Worm (Caenorhabditis elegans) whole organism, L1 larva: Measurements from ENCODE around the gene mrpl-44.

Experiments
- aly-2 ChIP-seq: fragments of 150-350 bp; optimal IDR thresholded peaks from 2 replicates; lab custom pipeline; 2014; ENCODE audit warnings: missing biosample characterization, missing genetic modification characterization
- ama-1 ChIP-seq: fragments of 150-350 bp; optimal IDR thresholded peaks from 2 replicates; lab custom pipeline; 2014
- blmp-1 ChIP-seq: fragments of 150-350 bp; optimal IDR thresholded peaks from 2 replicates; lab custom pipeline; 2014; ENCODE audit warnings: missing biosample characterization, missing genetic modification characterization
- ceh-63 ChIP-seq: fragments of 200-800 bp; sonication (Bioruptor generic); optimal IDR thresholded peaks from 2 replicates; lab custom pipeline; 2018; ENCODE audit warnings: mild to moderate bottlenecking, missing genetic modification characterization, missing compliant biosample characterization
- ceh-8 ChIP-seq: fragments of 200-800 bp; sonication (Bioruptor generic); optimal IDR thresholded peaks from 2 replicates; lab custom pipeline; 2018; ENCODE audit warnings: mild to moderate bottlenecking, missing genetic modification characterization, moderate library complexity, missing compliant biosample characterization
- ceh-82 ChIP-seq, 3 experiments: fragments of 150-350 bp in 1 of 3; sonication (generic microtip) in 2 of 3; optimal IDR thresholded peaks; 2 replicates each; lab custom pipeline; 2014 to 2017; ENCODE audit warnings: missing biosample characterization in 3 of 3, missing genetic modification characterization in 3 of 3
- dsc-1 ChIP-seq: sonication (generic microtip); optimal IDR thresholded peaks from 2 replicates; lab custom pipeline; 2016; ENCODE audit warnings: mild to moderate bottlenecking, missing genetic modification characterization, missing compliant biosample characterization
- efl-1 ChIP-seq, 4 experiments: fragments of 150-350 bp; optimal IDR thresholded peaks in 3 of 4; peaks in 1 of 4; 1 replicate in 1 of 4; 2 replicates in 3 of 4; lab custom pipeline; 2014; ENCODE audit warnings: missing biosample characterization in 2 of 4, missing genetic modification characterization in 2 of 4, missing genetic modification reagents in 2 of 4
- efl-3 ChIP-seq: fragments of 200-800 bp; sonication (Bioruptor generic); optimal IDR thresholded peaks from 2 replicates; lab custom pipeline; 2018; ENCODE audit warnings: mild to moderate bottlenecking, missing genetic modification characterization, missing compliant biosample characterization
- elt-2 ChIP-seq: sonication (generic microtip); optimal IDR thresholded peaks from 2 replicates; lab custom pipeline; 2016; ENCODE audit warnings: missing genetic modification characterization, mild to moderate bottlenecking, inconsistent platforms, missing compliant biosample characterization, missing genetic modification reagents
- ets-5 ChIP-seq: fragments of 200-800 bp; sonication (Bioruptor generic); IDR thresholded peaks from 2 replicates; pipeline ENCODE4 v1.3.6; 2022; ENCODE audit warnings: missing genetic modification characterization, missing compliant biosample characterization
- fkh-10 ChIP-seq: sonication (generic microtip); optimal IDR thresholded peaks from 2 replicates; lab custom pipeline; 2017; ENCODE audit warnings: missing biosample characterization, missing genetic modification reagents, missing genetic modification characterization
- fkh-4 ChIP-seq: sonication (generic microtip); optimal IDR thresholded peaks from 2 replicates; lab custom pipeline; 2016; ENCODE audit warnings: missing compliant biosample characterization, missing genetic modification characterization, borderline replicate concordance
- grh-1 ChIP-seq: fragments of 200-800 bp; sonication (Bioruptor generic); IDR thresholded peaks from 2 replicates; pipeline ENCODE4 v1.3.6; 2022; ENCODE audit warnings: missing genetic modification reagents, missing genetic modification characterization, missing compliant biosample characterization
- hlh-17 ChIP-seq: fragments of 200-800 bp; sonication (Bioruptor generic); optimal IDR thresholded peaks from 2 replicates; lab custom pipeline; 2018; ENCODE audit warnings: missing genetic modification characterization, mild to moderate bottlenecking, missing compliant biosample characterization, moderate library complexity, borderline replicate concordance
- hlh-4 ChIP-seq: sonication (generic microtip); optimal IDR thresholded peaks from 2 replicates; lab custom pipeline; 2016; ENCODE audit warnings: mild to moderate bottlenecking, missing genetic modification characterization, missing compliant biosample characterization
- hpl-2 ChIP-seq: fragments of 150-350 bp; optimal IDR thresholded peaks from 2 replicates; lab custom pipeline; 2014; ENCODE audit warnings: missing biosample characterization, missing genetic modification reagents, missing genetic modification characterization
- jun-1 ChIP-seq: fragments of 150-350 bp; optimal IDR thresholded peaks from 2 replicates; lab custom pipeline; 2014; ENCODE audit warnings: missing biosample characterization, missing genetic modification reagents, missing genetic modification characterization
- lin-13 ChIP-seq: fragments of 150-350 bp; optimal IDR thresholded peaks from 2 replicates; lab custom pipeline; 2014; ENCODE audit warnings: missing biosample characterization, missing genetic modification reagents, missing genetic modification characterization
- lin-14 ChIP-seq: fragments of 200-800 bp; sonication (Bioruptor generic); optimal IDR thresholded peaks from 2 replicates; lab custom pipeline; 2018; ENCODE audit warnings: mild to moderate bottlenecking, missing genetic modification characterization, moderate library complexity, missing compliant biosample characterization
- lin-39 ChIP-seq: fragments of 150-350 bp; optimal IDR thresholded peaks from 2 replicates; lab custom pipeline; 2014; ENCODE audit warnings: missing biosample characterization, missing genetic modification reagents, missing genetic modification characterization
- lir-3 ChIP-seq: sonication (generic microtip); optimal IDR thresholded peaks from 2 replicates; lab custom pipeline; 2016; ENCODE audit warnings: mild to moderate bottlenecking, missing genetic modification characterization, moderate library complexity, missing compliant biosample characterization; ENCODE audit not compliant: poor library complexity
- lsy-2 ChIP-seq, 2 experiments: fragments of 150-350 bp; optimal IDR thresholded peaks; 2 replicates each; lab custom pipeline; 2014; ENCODE audit warnings: missing biosample characterization in 2 of 2, missing genetic modification characterization in 2 of 2
- mab-9 ChIP-seq: fragments of 200-800 bp; sonication (Bioruptor generic); IDR thresholded peaks from 2 replicates; pipeline ENCODE4 v1.3.6; 2022; ENCODE audit warnings: missing genetic modification reagents, missing genetic modification characterization, missing compliant biosample characterization
- nhr-20 ChIP-seq: sonication (generic microtip); optimal IDR thresholded peaks from 2 replicates; lab custom pipeline; 2016; ENCODE audit warnings: mild to moderate bottlenecking, missing genetic modification characterization, missing compliant biosample characterization
- nhr-28 ChIP-seq: fragments of 150-350 bp; optimal IDR thresholded peaks from 2 replicates; lab custom pipeline; 2014; ENCODE audit warnings: missing biosample characterization, missing genetic modification characterization
- nhr-71 ChIP-seq: sonication (generic microtip); optimal IDR thresholded peaks from 2 replicates; lab custom pipeline; 2016; ENCODE audit warnings: mild to moderate bottlenecking, missing genetic modification characterization, moderate library complexity, missing compliant biosample characterization
- nhr-84 ChIP-seq: sonication (generic microtip); optimal IDR thresholded peaks from 2 replicates; lab custom pipeline; 2017; ENCODE audit warnings: missing biosample characterization, missing genetic modification characterization
- nhr-85 ChIP-seq: sonication (generic microtip); peaks from one replicate; lab custom pipeline; 2016; ENCODE audit warnings: missing genetic modification characterization, inconsistent platforms, missing compliant biosample characterization
- nhr-90 ChIP-seq: sonication (generic microtip); optimal IDR thresholded peaks from 2 replicates; lab custom pipeline; 2016; ENCODE audit warnings: mild to moderate bottlenecking, missing genetic modification characterization, missing compliant biosample characterization; ENCODE audit not compliant: poor library complexity
- pqm-1 ChIP-seq: sonication (generic microtip); optimal IDR thresholded peaks from 3 replicates; lab custom pipeline; 2017; ENCODE audit warnings: missing biosample characterization, missing genetic modification characterization
- rnt-1 ChIP-seq: sonication (generic microtip); optimal IDR thresholded peaks from 2 replicates; lab custom pipeline; 2016; ENCODE audit warnings: mild to moderate bottlenecking, missing genetic modification characterization, moderate library complexity, missing compliant biosample characterization
- snpc-4 ChIP-seq: fragments of 150-350 bp; optimal IDR thresholded peaks from 2 replicates; lab custom pipeline; 2014; ENCODE audit warnings: missing biosample characterization, missing genetic modification characterization
- sptf-1 ChIP-seq: fragments of 150-350 bp; optimal IDR thresholded peaks from 2 replicates; lab custom pipeline; 2014; ENCODE audit warnings: missing biosample characterization, missing genetic modification characterization
- sup-37 ChIP-seq: fragments of 200-800 bp; sonication (Bioruptor generic); optimal IDR thresholded peaks from 2 replicates; lab custom pipeline; 2018; ENCODE audit warnings: mild to moderate bottlenecking, missing genetic modification characterization, missing compliant biosample characterization
- unc-86 ChIP-seq: sonication (generic microtip); optimal IDR thresholded peaks from 2 replicates; lab custom pipeline; 2016; ENCODE audit warnings: missing genetic modification characterization, missing compliant biosample characterization
- unc-98 ChIP-seq: fragments of 200-800 bp; sonication (Bioruptor generic); IDR thresholded peaks from 2 replicates; pipeline ENCODE4 v1.3.6; 2022; ENCODE audit warnings: missing genetic modification characterization, missing compliant biosample characterization
- zag-1 ChIP-seq: fragments of 150-350 bp; optimal IDR thresholded peaks from 2 replicates; lab custom pipeline; 2014; ENCODE audit warnings: missing biosample characterization, missing genetic modification characterization
- zip-4 ChIP-seq: fragments of 200-800 bp; sonication (Bioruptor generic); optimal IDR thresholded peaks from 2 replicates; lab custom pipeline; 2018; ENCODE audit warnings: mild to moderate bottlenecking, missing genetic modification characterization, moderate library complexity, missing compliant biosample characterization
- ztf-11 ChIP-seq, 2 experiments: sonication (generic microtip); optimal IDR thresholded peaks; 2 replicates each; lab custom pipeline; 2016 to 2017; ENCODE audit warnings: missing genetic modification characterization in 2 of 2, missing biosample characterization in 1 of 2, missing compliant biosample characterization in 1 of 2
- ztf-4 ChIP-seq: fragments of 150-350 bp; optimal IDR thresholded peaks from 2 replicates; lab custom pipeline; 2014; ENCODE audit warnings: missing biosample characterization, missing genetic modification characterization

mrpl-44 gene

ce11 chrIII:9047260-9047659 is 41.9 kb downstream of the mrpl-44 start:
- TF ChIP-seq nhr-71 (no peak), ztf-4 (tag; lab: Kevin White, UChicago) (no peak), nhr-84 (tag; lab: Kevin White, UChicago) (no peak), blmp-1 (no peak), unc-98 (no peak), hlh-17 (GFP tag; lab: Kevin White, UChicago) (no peak), fkh-10 (peak; percentile 57), jun-1 (no peak), zip-4 (GFP tag; lab: Kevin White, UChicago) (no peak)

- TF ChIP-seq elt-2 (tag; lab: Kevin White, UChicago) (no peak), sptf-1 (tag; lab: Kevin White, UChicago) (no peak), lsy-2 (tag; optimal IDR thresholded peaks at IDR 0.05; lab: Kevin White, UChicago) (no peak), ceh-82 (tag; optimal IDR thresholded peaks at IDR 0.05; lab: Kevin White, UChicago) (no peak), snpc-4 (tag; lab: Kevin White, UChicago) (no peak), lin-13 (no peak), mab-9 (GFP tag; lab: Robert Waterston, UW) (no peak), nhr-28 (no peak), rnt-1 (no peak), unc-98 (no peak)
Measured at ce11 chrIII:9045838-9046237, 43.3 kb downstream of the mrpl-44 start, which contains the start of gene R107.2. Gene R107.2, minus strand, starts transcription at chrIII:9045938.

- no peak for TF ChIP-seq blmp-1
- TF ChIP-seq efl-3 (GFP tag; lab: Kevin White, UChicago) = no peak
- TF ChIP-seq lin-14 = no peak
- no peak for TF ChIP-seq ztf-11 (tag; optimal IDR thresholded peaks at IDR 0.05; lab: Kevin White, UChicago)
- no peak for TF ChIP-seq fkh-4 (tag; lab: Kevin White, UChicago)
- TF ChIP-seq efl-1 (optimal IDR thresholded peaks at IDR 0.05; lab: Kevin White, UChicago) = no peak
- TF ChIP-seq efl-1 (GFP tag; optimal IDR thresholded peaks at IDR 0.05 in 1 of 2; lab: Kevin White, UChicago) = no peak
- TF ChIP-seq hpl-2 (GFP tag; lab: Kevin White, UChicago) = no peak
- TF ChIP-seq hlh-4 (tag; lab: Kevin White, UChicago) = no peak
- TF ChIP-seq ztf-4 (tag; lab: Kevin White, UChicago) = no peak
- no peak for TF ChIP-seq lir-3 (tag; lab: Kevin White, UChicago)
- no peak for TF ChIP-seq snpc-4 (tag; lab: Kevin White, UChicago)
- TF ChIP-seq nhr-28 = no peak
- TF ChIP-seq unc-86 = no peak
- no peak for TF ChIP-seq nhr-85
- TF ChIP-seq lin-39 (tag; lab: Kevin White, UChicago) = no peak
- TF ChIP-seq ceh-8 (GFP tag; lab: Kevin White, UChicago) = no peak
- TF ChIP-seq grh-1 (GFP tag; lab: Robert Waterston, UW) = no peak
- no peak for TF ChIP-seq sup-37
- no peak for TF ChIP-seq ceh-82 (tag; optimal IDR thresholded peaks at IDR 0.05; lab: Kevin White, UChicago)
- TF ChIP-seq ama-1 (lab: Kevin White, UChicago) = no peak
Measured at ce11 chrIII:9043200-9043599, 46.0 kb downstream of the mrpl-44 start, which contains the start of gene nac-2. Gene nac-2, minus strand, starts transcription at chrIII:9043300.

ce11 chrIII:9037658-9038057 is 51.5 kb downstream of the mrpl-44 start, which contains the start of gene R107.9:
Gene R107.9, plus strand, starts transcription at chrIII:9037958.
- no peak for TF ChIP-seq efl-1 (optimal IDR thresholded peaks at IDR 0.05; lab: Kevin White, UChicago)
- peak in 1 of 2 experiments; percentile 73 for TF ChIP-seq efl-1 (GFP tag; optimal IDR thresholded peaks at IDR 0.05 in 1 of 2; lab: Kevin White, UChicago)
- TF ChIP-seq blmp-1 = peak; percentile 40
- no peak for TF ChIP-seq nhr-71

ce11 chrIII:9035037-9035436 is 54.1 kb downstream of the mrpl-44 start:
- no peak for TF ChIP-seq aly-2
- no peak for TF ChIP-seq lir-3 (tag; lab: Kevin White, UChicago)
- peak; percentile 48 for TF ChIP-seq elt-2 (tag; lab: Kevin White, UChicago)
- peak; percentile 7 for TF ChIP-seq rnt-1
- no peak for TF ChIP-seq dsc-1 (tag; lab: Kevin White, UChicago)
- no peak for TF ChIP-seq zip-4 (GFP tag; lab: Kevin White, UChicago)
- TF ChIP-seq nhr-20 = no peak
- TF ChIP-seq ets-5 (GFP tag; lab: Robert Waterston, UW) = no peak
- no peak for TF ChIP-seq zag-1 (tag; lab: Kevin White, UChicago)
- TF ChIP-seq nhr-90 (tag; lab: Kevin White, UChicago) = no peak
- no peak for TF ChIP-seq nhr-84 (tag; lab: Kevin White, UChicago)
- TF ChIP-seq pqm-1 (tag; lab: Kevin White, UChicago) = peak; percentile 8
- TF ChIP-seq ceh-63 = no peak
- TF ChIP-seq ztf-11 (tag; optimal IDR thresholded peaks at IDR 0.05; lab: Kevin White, UChicago) = no peak
